Fruit fly (Drosophila melanogaster) whole organism, embryonic: ENCODE results near the gene CG1213.

Source experiments
- B-H2 ChIP-seq: fragments of 200-800 bp; sonication (Bioruptor generic); optimal IDR thresholded peaks from 2 replicates; lab custom pipeline; 2018; ENCODE audit warnings: missing biosample characterization, mild to moderate bottlenecking, missing genetic modification characterization
- CG1024 ChIP-seq: fragments of 200-800 bp; sonication (Bioruptor generic); IDR thresholded peaks from 2 replicates; pipeline ENCODE4 v1.3.6; 2022; ENCODE audit warnings: missing biosample characterization, missing genetic modification characterization
- CG10366 ChIP-seq: fragments of 200-800 bp; sonication (Bioruptor generic); IDR thresholded peaks from 2 replicates; pipeline ENCODE4 v1.3.6; 2022; ENCODE audit warnings: missing biosample characterization, missing genetic modification characterization
- CG10543 ChIP-seq: fragments of 200-800 bp; sonication (Bioruptor generic); optimal IDR thresholded peaks from 3 replicates; lab custom pipeline; 2017; ENCODE audit warnings: missing biosample characterization, mild to moderate bottlenecking, missing genetic modification characterization, moderate library complexity
- CG11398 ChIP-seq: fragments of 200-800 bp; sonication (Bioruptor generic); optimal IDR thresholded peaks from 2 replicates; lab custom pipeline; 2016; ENCODE audit warnings: missing biosample characterization, missing genetic modification characterization
- CG12104 ChIP-seq: fragments of 200-800 bp; sonication (Bioruptor generic); optimal IDR thresholded peaks from 3 replicates; lab custom pipeline; 2016; ENCODE audit warnings: missing biosample characterization, missing genetic modification characterization
- CG12219 ChIP-seq: fragments of 200-800 bp; sonication (Bioruptor generic); optimal IDR thresholded peaks from 3 replicates; lab custom pipeline; 2018; ENCODE audit warnings: missing biosample characterization, mild to moderate bottlenecking, missing genetic modification characterization
- CG13123 ChIP-seq: fragments of 200-800 bp; sonication (Bioruptor generic); optimal IDR thresholded peaks from 2 replicates; lab custom pipeline; 2016; ENCODE audit warnings: missing biosample characterization, missing genetic modification characterization
- CG13296 ChIP-seq: fragments of 200-800 bp; sonication (Bioruptor generic); optimal IDR thresholded peaks from 3 replicates; lab custom pipeline; 2018; ENCODE audit warnings: missing biosample characterization, mild to moderate bottlenecking, missing genetic modification characterization
- CG16863 ChIP-seq: fragments of 200-800 bp; sonication (Bioruptor generic); optimal IDR thresholded peaks from 3 replicates; lab custom pipeline; 2016; ENCODE audit warnings: missing biosample characterization, missing genetic modification characterization
- CG17568 ChIP-seq: fragments of 200-800 bp; sonication (Bioruptor generic); optimal IDR thresholded peaks from 2 replicates; lab custom pipeline; 2018; ENCODE audit warnings: missing biosample characterization, mild to moderate bottlenecking, missing genetic modification characterization, moderate library complexity
- CG17612 ChIP-seq: fragments of 200-800 bp; sonication (Bioruptor generic); IDR thresholded peaks from 2 replicates; pipeline ENCODE4 v1.3.6; 2022; ENCODE audit warnings: missing biosample characterization, missing genetic modification characterization
- CG31365 ChIP-seq: fragments of 200-800 bp; sonication (Bioruptor generic); optimal IDR thresholded peaks from 2 replicates; lab custom pipeline; 2018; ENCODE audit warnings: missing biosample characterization, mild to moderate bottlenecking, missing genetic modification characterization
- CG31388 ChIP-seq: fragments of 200-800 bp; sonication (Bioruptor generic); optimal IDR thresholded peaks from 2 replicates; lab custom pipeline; 2016; ENCODE audit warnings: missing biosample characterization, missing genetic modification characterization
- CG32532 ChIP-seq: fragments of 200-800 bp; sonication (Bioruptor generic); IDR thresholded peaks from 2 replicates; pipeline ENCODE4 v1.3.6; 2022; ENCODE audit warnings: missing biosample characterization, missing genetic modification characterization
- CG3407 ChIP-seq: fragments of 200-800 bp; sonication (Bioruptor generic); optimal IDR thresholded peaks from 2 replicates; lab custom pipeline; 2018; ENCODE audit warnings: missing biosample characterization, mild to moderate bottlenecking, missing genetic modification characterization
- CG34422 ChIP-seq: fragments of 200-800 bp; sonication (Bioruptor generic); IDR thresholded peaks from 3 replicates; pipeline ENCODE4 v1.3.6; 2022; ENCODE audit warnings: missing biosample characterization, missing genetic modification characterization
- CG4424 ChIP-seq: fragments of 200-800 bp; sonication (Bioruptor generic); optimal IDR thresholded peaks from 3 replicates; lab custom pipeline; 2016; ENCODE audit warnings: missing biosample characterization, missing genetic modification characterization
- CG4854 ChIP-seq: fragments of 200-800 bp; sonication (Bioruptor generic); optimal IDR thresholded peaks from 2 replicates; lab custom pipeline; 2016; ENCODE audit warnings: missing biosample characterization, missing genetic modification characterization, inconsistent platforms
- CG6689 ChIP-seq: fragments of 200-800 bp; sonication (Bioruptor generic); IDR thresholded peaks from 2 replicates; pipeline ENCODE4 v1.3.6; 2022; ENCODE audit warnings: missing biosample characterization, missing genetic modification characterization
- Fer1 ChIP-seq: fragments of 200-800 bp; sonication (Bioruptor generic); optimal IDR thresholded peaks from 2 replicates; lab custom pipeline; 2017; ENCODE audit warnings: missing biosample characterization, mild to moderate bottlenecking, missing genetic modification characterization
- HLH3B ChIP-seq: fragments of 200-800 bp; sonication (Bioruptor generic); IDR thresholded peaks from 2 replicates; pipeline ENCODE4 v1.3.6; 2022; ENCODE audit warnings: missing biosample characterization, missing genetic modification characterization
- Hsf ChIP-seq: fragments of 200-800 bp; sonication (Bioruptor generic); optimal IDR thresholded peaks from 3 replicates; lab custom pipeline; 2016; ENCODE audit warnings: missing biosample characterization, missing genetic modification characterization
- Lpt ChIP-seq: fragments of >200 bp; optimal IDR thresholded peaks from 2 replicates; lab custom pipeline; 2018; ENCODE audit warnings: missing biosample characterization, missing genetic modification characterization
- Mad ChIP-seq: fragments of 200-800 bp; sonication (Bioruptor generic); optimal IDR thresholded peaks from 2 replicates; lab custom pipeline; 2016; ENCODE audit warnings: missing biosample characterization, missing genetic modification characterization
- Meics ChIP-seq: fragments of 200-800 bp; sonication (Bioruptor generic); optimal IDR thresholded peaks from 2 replicates; lab custom pipeline; 2017; ENCODE audit warnings: missing biosample characterization, mild to moderate bottlenecking, missing genetic modification characterization
- NK7.1 ChIP-seq: fragments of 200-800 bp; sonication (Bioruptor generic); optimal IDR thresholded peaks from 3 replicates; lab custom pipeline; 2016; ENCODE audit warnings: missing biosample characterization, missing genetic modification characterization
- Neu2 ChIP-seq: fragments of 200-800 bp; sonication (Bioruptor generic); optimal IDR thresholded peaks from 3 replicates; lab custom pipeline; 2016; ENCODE audit warnings: missing biosample characterization, missing genetic modification characterization, borderline replicate concordance
- NfI ChIP-seq: fragments of 200-800 bp; sonication (Bioruptor generic); optimal IDR thresholded peaks from 3 replicates; lab custom pipeline; 2018; ENCODE audit warnings: missing biosample characterization, mild to moderate bottlenecking, missing genetic modification characterization, moderate library complexity
- Sox100B ChIP-seq: fragments of 200-800 bp; sonication (Bioruptor generic); optimal IDR thresholded peaks from 3 replicates; lab custom pipeline; 2018; ENCODE audit warnings: missing biosample characterization, mild to moderate bottlenecking, missing genetic modification characterization
- TFAM ChIP-seq: fragments of 200-800 bp; sonication (Bioruptor generic); optimal IDR thresholded peaks from 2 replicates; lab custom pipeline; 2017; ENCODE audit warnings: missing biosample characterization, missing genetic modification characterization, inconsistent platforms
- ara ChIP-seq: fragments of 200-800 bp; sonication (Bioruptor generic); IDR thresholded peaks from 2 replicates; pipeline ENCODE4 v1.3.6; 2022; ENCODE audit warnings: missing biosample characterization, missing genetic modification characterization
- corto ChIP-seq: fragments of 200-800 bp; sonication (Bioruptor generic); optimal IDR thresholded peaks from 2 replicates; lab custom pipeline; 2016; ENCODE audit warnings: missing biosample characterization, mild to moderate bottlenecking, missing genetic modification characterization, moderate library complexity
- crol ChIP-seq: fragments of 200-800 bp; sonication (Bioruptor generic); IDR thresholded peaks from 2 replicates; pipeline ENCODE4 v1.3.6; 2022; ENCODE audit warnings: missing biosample characterization, missing genetic modification characterization
- dati ChIP-seq: fragments of 200-800 bp; sonication (Bioruptor generic); IDR thresholded peaks from 2 replicates; pipeline ENCODE4 v1.3.6; 2022; ENCODE audit warnings: missing biosample characterization, missing genetic modification characterization
- eyg ChIP-seq: fragments of 200-800 bp; sonication (Bioruptor generic); optimal IDR thresholded peaks from 3 replicates; lab custom pipeline; 2016; ENCODE audit warnings: missing biosample characterization, missing genetic modification characterization
- fd3F ChIP-seq: fragments of 200-800 bp; sonication (Bioruptor generic); optimal IDR thresholded peaks from 2 replicates; lab custom pipeline; 2018; ENCODE audit warnings: missing biosample characterization, mild to moderate bottlenecking, missing genetic modification characterization, moderate library complexity
- gcm2 ChIP-seq: fragments of 200-800 bp; sonication (Bioruptor generic); optimal IDR thresholded peaks from 2 replicates; lab custom pipeline; 2016; ENCODE audit warnings: missing biosample characterization, missing genetic modification characterization
- gem ChIP-seq: fragments of 200-800 bp; sonication (Bioruptor generic); optimal IDR thresholded peaks from 2 replicates; lab custom pipeline; 2019; ENCODE audit warnings: missing biosample characterization, mild to moderate bottlenecking, missing genetic modification characterization, moderate library complexity
- kni ChIP-seq: fragments of 200-800 bp; sonication (Bioruptor generic); optimal IDR thresholded peaks from 3 replicates; lab custom pipeline; 2017; ENCODE audit warnings: mild to moderate bottlenecking, missing biosample characterization, missing genetic modification reagents, missing genetic modification characterization
- onecut ChIP-seq: fragments of 200-800 bp; sonication (Bioruptor generic); IDR thresholded peaks from 2 replicates; pipeline ENCODE4 v1.3.6; 2022; ENCODE audit warnings: missing biosample characterization, missing genetic modification characterization
- scrt ChIP-seq: fragments of 200-800 bp; sonication (Bioruptor generic); optimal IDR thresholded peaks from 2 replicates; lab custom pipeline; 2018; ENCODE audit warnings: missing biosample characterization, mild to moderate bottlenecking, missing genetic modification characterization, moderate library complexity
- sob ChIP-seq: fragments of 200-800 bp; sonication (Bioruptor generic); IDR thresholded peaks from 2 replicates; pipeline ENCODE4 v1.3.6; 2022; ENCODE audit warnings: missing biosample characterization, missing genetic modification characterization
- sqz ChIP-seq: fragments of 200-800 bp; sonication (Bioruptor generic); optimal IDR thresholded peaks from 3 replicates; lab custom pipeline; 2018; ENCODE audit warnings: missing biosample characterization, mild to moderate bottlenecking, missing genetic modification characterization
- trh ChIP-seq: fragments of 200-800 bp; sonication (Bioruptor generic); optimal IDR thresholded peaks from 2 replicates; lab custom pipeline; 2016; ENCODE audit warnings: missing biosample characterization, missing genetic modification characterization
- vnd ChIP-seq: fragments of 200-800 bp; sonication (Bioruptor generic); IDR thresholded peaks from 3 replicates; pipeline ENCODE4 v1.3.6; 2022; ENCODE audit warnings: missing biosample characterization, missing genetic modification characterization; ENCODE audit not compliant: partially characterized antibody
- wor ChIP-seq: fragments of 200-800 bp; sonication (Bioruptor generic); IDR thresholded peaks from 2 replicates; pipeline ENCODE4 v1.3.6; 2022; ENCODE audit warnings: missing biosample characterization, missing genetic modification characterization

Gene CG1213

DNA sequence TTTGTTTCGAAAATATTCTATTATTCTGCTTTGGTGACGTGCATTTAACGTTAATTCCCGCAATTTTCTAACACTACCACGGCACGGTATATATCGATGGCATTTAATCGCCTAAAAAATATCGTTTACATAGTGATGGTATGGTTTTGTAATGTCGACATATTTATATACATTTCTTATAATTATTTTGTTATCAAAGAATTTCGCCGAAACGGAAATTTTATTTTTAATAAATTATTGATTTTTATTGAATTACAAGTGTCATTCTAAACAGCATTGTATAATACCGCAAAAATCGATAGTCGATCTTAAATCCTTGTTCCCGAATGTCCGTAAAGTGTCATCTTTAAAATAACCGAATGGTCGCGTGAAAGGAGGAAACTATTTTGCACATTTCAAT, 16.5 kb upstream of the CG1213 start, which contains the start of the genes Sec20 and dgrn (continued):
- no peak for TF ChIP-seq Lpt
- TF ChIP-seq Mad (GFP tag; lab: Kevin White, UChicago), result peak; percentile 48
- no peak for TF ChIP-seq scrt (GFP tag; lab: Kevin White, UChicago)
- TF ChIP-seq HLH3B (GFP tag; lab: Robert Waterston, UW), result peak; percentile 61
- no peak for TF ChIP-seq gcm2 (GFP tag; lab: Kevin White, UChicago)
- peak; percentile 64 for TF ChIP-seq Hsf (GFP tag; lab: Kevin White, UChicago)
- peak; percentile 50 for TF ChIP-seq CG4854
- peak; percentile 38 for TF ChIP-seq CG12104 (GFP tag; lab: Kevin White, UChicago)
- peak; percentile 48 for TF ChIP-seq CG13123 (GFP tag; lab: Kevin White, UChicago)
- TF ChIP-seq crol (GFP tag; lab: Robert Waterston, UW), result no peak
- TF ChIP-seq CG31388 (GFP tag; lab: Kevin White, UChicago), result no peak
- TF ChIP-seq Sox100B (GFP tag; lab: Kevin White, UChicago), result peak; percentile 53
- TF ChIP-seq CG16863 (GFP tag; lab: Kevin White, UChicago), result no peak
- TF ChIP-seq B-H2 (GFP tag; lab: Kevin White, UChicago), result peak; percentile 81
- TF ChIP-seq NK7.1 (GFP tag; lab: Kevin White, UChicago), result no peak
- TF ChIP-seq trh (GFP tag; lab: Kevin White, UChicago), result no peak
- peak; percentile 60 for TF ChIP-seq CG32532 (GFP tag; lab: Robert Waterston, UW)
- TF ChIP-seq CG1024 (GFP tag; lab: Robert Waterston, UW), result no peak
- TF ChIP-seq gem (tag; lab: Kevin White, UChicago), result peak; percentile 82
- peak; percentile 15 for TF ChIP-seq sqz (GFP tag; lab: Kevin White, UChicago)
- TF ChIP-seq CG6689, result peak; percentile 47; the same call in 1 of the 2 replicates
- TF ChIP-seq kni, result no peak
- no peak for TF ChIP-seq CG31365 (tag; lab: Kevin White, UChicago)
- peak; percentile 53 for TF ChIP-seq CG10543 (GFP tag; lab: Kevin White, UChicago)
- TF ChIP-seq sob (GFP tag; lab: Robert Waterston, UW), result peak; percentile 74
- no peak for TF ChIP-seq TFAM (GFP tag; lab: Kevin White, UChicago)
- peak; percentile 46 for TF ChIP-seq Meics
- peak; percentile 37; the same call in 1 of the 3 replicates for TF ChIP-seq CG34422
- TF ChIP-seq CG11398 (GFP tag; lab: Kevin White, UChicago), result no peak
- TF ChIP-seq Neu2 (GFP tag; lab: Kevin White, UChicago), result no peak
- peak; percentile 38 for TF ChIP-seq CG13296 (GFP tag; lab: Kevin White, UChicago)
- TF ChIP-seq dati, result no peak

DNA sequence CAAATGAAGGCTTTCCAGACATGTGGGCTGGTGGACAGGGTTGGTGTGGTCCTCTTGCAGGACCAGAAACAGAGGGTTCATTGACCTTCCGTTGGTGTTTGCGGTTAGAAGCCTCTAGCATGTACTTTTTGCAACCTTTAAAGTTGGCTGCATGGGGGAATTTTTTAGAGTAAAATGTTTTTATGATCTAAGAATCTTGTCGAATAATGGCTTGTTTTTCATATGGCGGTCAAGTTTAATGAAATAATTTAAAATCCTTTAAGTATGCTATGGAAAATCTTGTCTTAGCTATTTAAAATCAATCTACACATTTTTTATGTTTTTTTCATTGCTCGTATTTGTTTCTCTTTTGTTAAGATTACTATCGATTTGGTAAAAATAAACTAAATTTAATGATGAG, 11.2 kb upstream of the CG1213 start, which contains the start of gene glob3:
Gene glob3 (plus strand): TSS at position 301 of the 400 bp plus-strand sequence.
- TF ChIP-seq CG3407 (GFP tag; lab: Kevin White, UChicago), result no peak
- no peak for TF ChIP-seq CG34422
- TF ChIP-seq CG17568, result no peak
- no peak for TF ChIP-seq vnd (GFP tag; lab: Robert Waterston, UW)
- no peak for TF ChIP-seq Fer1
- no peak for TF ChIP-seq onecut
- TF ChIP-seq CG12219 (GFP tag; lab: Kevin White, UChicago), result no peak
- no peak for TF ChIP-seq CG10366 (GFP tag; lab: Robert Waterston, UW)
- no peak for TF ChIP-seq NfI (GFP tag; lab: Kevin White, UChicago)
- TF ChIP-seq fd3F (GFP tag; lab: Kevin White, UChicago), result no peak
- TF ChIP-seq CG6689, result no peak
- no peak for TF ChIP-seq CG17612 (GFP tag; lab: Robert Waterston, UW)
- no peak for TF ChIP-seq corto
- no peak for TF ChIP-seq ara (GFP tag; lab: Robert Waterston, UW)
- TF ChIP-seq wor, result no peak
- TF ChIP-seq eyg (GFP tag; lab: Kevin White, UChicago), result no peak
- no peak for TF ChIP-seq CG4424 (GFP tag; lab: Kevin White, UChicago)
